Fruit fly (Drosophila melanogaster) whole organism, embryonic: ENCODE results near the gene CG7903.
A peak's percentile ranks its signal among the peaks of the same experiment; 100 is the strongest.

ENCODE experiments used
- Ada2b ChIP-seq: fragments of 200-800 bp; sonication (Bioruptor generic); IDR thresholded peaks from 2 replicates; pipeline ENCODE4 v1.3.6; 2022; ENCODE audit warnings: missing biosample characterization, missing genetic modification characterization
- CG10274 ChIP-seq: fragments of 200-800 bp; sonication (Bioruptor generic); optimal IDR thresholded peaks from 3 replicates; lab custom pipeline; 2017; ENCODE audit warnings: missing biosample characterization, mild to moderate bottlenecking, missing genetic modification characterization
- CG10366 ChIP-seq: fragments of 200-800 bp; sonication (Bioruptor generic); IDR thresholded peaks from 2 replicates; pipeline ENCODE4 v1.3.6; 2022; ENCODE audit warnings: missing biosample characterization, missing genetic modification characterization
- CG10565 ChIP-seq: fragments of 200-800 bp; sonication (Bioruptor generic); optimal IDR thresholded peaks from 3 replicates; lab custom pipeline; 2016; ENCODE audit warnings: missing biosample characterization, mild to moderate bottlenecking, missing genetic modification characterization
- CG11504 ChIP-seq: fragments of 200-800 bp; sonication (Bioruptor generic); optimal IDR thresholded peaks from 3 replicates; lab custom pipeline; 2019; ENCODE audit warnings: missing biosample characterization, mild to moderate bottlenecking, missing genetic modification characterization, moderate library complexity
- CG12219 ChIP-seq: fragments of 200-800 bp; sonication (Bioruptor generic); optimal IDR thresholded peaks from 3 replicates; lab custom pipeline; 2018; ENCODE audit warnings: missing biosample characterization, mild to moderate bottlenecking, missing genetic modification characterization
- CG14014 ChIP-seq: fragments of 200-800 bp; sonication (Bioruptor generic); IDR thresholded peaks from 2 replicates; pipeline ENCODE4 v1.3.6; 2022; ENCODE audit warnings: missing biosample characterization, missing genetic modification characterization
- CG17829 ChIP-seq: fragments of 200-800 bp; optimal IDR thresholded peaks from 2 replicates; lab custom pipeline; 2019; ENCODE audit warnings: missing biosample characterization, mild to moderate bottlenecking, missing genetic modification characterization, moderate library complexity
- CG3163 ChIP-seq: fragments of 200-800 bp; sonication (Bioruptor generic); optimal IDR thresholded peaks from 3 replicates; lab custom pipeline; 2016; ENCODE audit warnings: missing biosample characterization, missing genetic modification characterization
- CG8388 ChIP-seq: fragments of 200-800 bp; sonication (Bioruptor generic); optimal IDR thresholded peaks from 2 replicates; lab custom pipeline; 2019; ENCODE audit warnings: missing biosample characterization, mild to moderate bottlenecking, missing genetic modification characterization, moderate library complexity
- Dbx ChIP-seq: fragments of 200-800 bp; sonication (Bioruptor generic); IDR thresholded peaks from 3 replicates; pipeline ENCODE4 v1.3.6; 2022; ENCODE audit warnings: missing biosample characterization, missing genetic modification characterization
- Ets65A ChIP-seq: fragments of 200-800 bp; sonication (Bioruptor generic); peaks from one replicate; lab custom pipeline; 2016; ENCODE audit warnings: missing biosample characterization, missing genetic modification characterization
- Hmr ChIP-seq: fragments of 200-800 bp; sonication (Bioruptor generic); optimal IDR thresholded peaks from 3 replicates; lab custom pipeline; 2017; ENCODE audit warnings: mild to moderate bottlenecking, missing biosample characterization, missing genetic modification reagents, missing genetic modification characterization
- Mad ChIP-seq: fragments of 200-800 bp; sonication (Bioruptor generic); optimal IDR thresholded peaks from 2 replicates; lab custom pipeline; 2016; ENCODE audit warnings: missing biosample characterization, missing genetic modification characterization
- Nf-YB ChIP-seq: fragments of 200-800 bp; sonication (Bioruptor generic); optimal IDR thresholded peaks from 3 replicates; lab custom pipeline; 2019; ENCODE audit warnings: missing biosample characterization, mild to moderate bottlenecking, missing genetic modification characterization, moderate library complexity
- Scr ChIP-seq: fragments of 200-800 bp; sonication (Bioruptor generic); IDR thresholded peaks from 2 replicates; pipeline ENCODE4 v1.3.6; 2022; ENCODE audit warnings: missing biosample characterization, missing genetic modification characterization; ENCODE audit not compliant: partially characterized antibody
- bab2 ChIP-seq: fragments of 200-800 bp; sonication (Bioruptor generic); optimal IDR thresholded peaks from 2 replicates; lab custom pipeline; 2016; ENCODE audit warnings: missing biosample characterization, missing genetic modification characterization
- bigmax ChIP-seq: fragments of 200-800 bp; sonication (Bioruptor generic); optimal IDR thresholded peaks from 2 replicates; lab custom pipeline; 2018; ENCODE audit warnings: missing biosample characterization, mild to moderate bottlenecking, missing genetic modification characterization
- ci ChIP-seq: fragments of 200-800 bp; sonication (Bioruptor generic); IDR thresholded peaks from 3 replicates; pipeline ENCODE4 v1.3.6; 2022; ENCODE audit warnings: missing biosample characterization, missing genetic modification characterization
- disco-r ChIP-seq: fragments of 200-800 bp; sonication (Bioruptor generic); optimal IDR thresholded peaks from 2 replicates; lab custom pipeline; 2016; ENCODE audit warnings: missing biosample characterization, missing genetic modification characterization
- dmrt11E ChIP-seq: fragments of 200-800 bp; sonication (Bioruptor generic); optimal IDR thresholded peaks from 3 replicates; lab custom pipeline; 2018; ENCODE audit warnings: missing biosample characterization, mild to moderate bottlenecking, missing genetic modification characterization, moderate library complexity
- emc ChIP-seq: fragments of 200-800 bp; sonication (Bioruptor generic); optimal IDR thresholded peaks from 2 replicates; lab custom pipeline; 2016; ENCODE audit warnings: missing biosample characterization, missing genetic modification characterization
- ftz-f1 ChIP-seq: fragments of 200-800 bp; sonication (Bioruptor generic); optimal IDR thresholded peaks from 2 replicates; lab custom pipeline; 2016; ENCODE audit warnings: missing biosample characterization, missing genetic modification characterization
- hkb ChIP-seq, 2 experiments: fragments of 200-800 bp in 1 of 2; fragments of >200 bp in 1 of 2; sonication (Bioruptor generic) in 1 of 2; IDR thresholded peaks in 1 of 2; optimal IDR thresholded peaks in 1 of 2; 2 replicates each; pipeline versions ENCODE4 v1.3.6 to Lab custom; 2017 to 2022; ENCODE audit warnings: missing biosample characterization in 1 of 2, missing genetic modification characterization in 1 of 2
- knrl ChIP-seq: fragments of 200-800 bp; sonication (Bioruptor generic); IDR thresholded peaks from 3 replicates; pipeline ENCODE4 v1.3.6; 2022; ENCODE audit warnings: missing biosample characterization, missing genetic modification characterization; ENCODE audit not compliant: partially characterized antibody
- pita ChIP-seq: fragments of 200-800 bp; sonication (Bioruptor generic); optimal IDR thresholded peaks from 2 replicates; lab custom pipeline; 2017; ENCODE audit warnings: missing biosample characterization, mild to moderate bottlenecking, missing genetic modification characterization
- psq ChIP-seq: fragments of 200-800 bp; sonication (Bioruptor generic); optimal IDR thresholded peaks from 2 replicates; lab custom pipeline; 2017; ENCODE audit warnings: missing biosample characterization, missing genetic modification characterization
- pum ChIP-seq: fragments of 200-800 bp; sonication (Bioruptor generic); optimal IDR thresholded peaks from 2 replicates; lab custom pipeline; 2016; ENCODE audit warnings: missing biosample characterization, missing genetic modification characterization
- tx ChIP-seq: fragments of 200-800 bp; sonication (Bioruptor generic); optimal IDR thresholded peaks from 2 replicates; lab custom pipeline; 2016; ENCODE audit warnings: missing biosample characterization, missing genetic modification characterization

CG7903 gene

dm6 chr3R:29959329-29959728 is 35.7 kb downstream of the CG7903 start (continued):
- TF ChIP-seq Scr (GFP tag; lab: Robert Waterston, UW) (no peak), bab2 (GFP tag; lab: Kevin White, UChicago) (no peak), hkb (optimal IDR thresholded peaks at IDR 0.05; lab: Kevin White, UChicago) (no peak), hkb (GFP tag; IDR thresholded peaks at IDR 0.05; lab: Robert Waterston, UW) (peak; percentile 55), knrl (GFP tag; lab: Robert Waterston, UW) (no peak), disco-r (no peak), CG14014 (GFP tag; lab: Robert Waterston, UW) (0 out of 2 replicates have a peak, but pooled peaks have one; percentile 31), bigmax (no peak), Mad (GFP tag; lab: Kevin White, UChicago) (no peak), CG12219 (GFP tag; lab: Kevin White, UChicago) (no peak), Hmr (peak; percentile 1), CG3163 (GFP tag; lab: Kevin White, UChicago) (no peak), CG8388 (GFP tag; lab: Kevin White, UChicago) (no peak), CG10565 (GFP tag; lab: Kevin White, UChicago) (no peak), CG10274 (GFP tag; lab: Kevin White, UChicago) (no peak), Dbx (GFP tag; lab: Robert Waterston, UW) (0 out of 3 replicates have a peak, but pooled peaks have one; percentile 15), CG17829 (tag; lab: Kevin White, UChicago) (no peak), tx (GFP tag; lab: Kevin White, UChicago) (no peak), ci (GFP tag; lab: Robert Waterston, UW) (0 out of 3 replicates have a peak, but pooled peaks have one; percentile 28), Nf-YB (GFP tag; lab: Kevin White, UChicago) (no peak), emc (GFP tag; lab: Kevin White, UChicago) (no peak), Ada2b (GFP tag; lab: Robert Waterston, UW) (0 out of 2 replicates have a peak, but pooled peaks have one; percentile 27), psq (no peak), pum (no peak), Ets65A (GFP tag; lab: Kevin White, UChicago) (peak; percentile 23), pita (GFP tag; lab: Kevin White, UChicago) (no peak), CG11504 (tag; lab: Kevin White, UChicago) (peak; percentile 11), ftz-f1 (GFP tag; lab: Kevin White, UChicago) (no peak), CG10366 (GFP tag; lab: Robert Waterston, UW) (no peak), dmrt11E (tag; lab: Kevin White, UChicago) (no peak)
- TF ChIP-seq, all 482 proteins: peak for 24
